Fruit fly (Drosophila melanogaster) whole organism, embryonic: ENCODE data around the gene CG7896.

ENCODE experiments used
- Aef1 ChIP-seq: fragments of 200-800 bp; sonication (Bioruptor generic); IDR thresholded peaks from 3 replicates; pipeline ENCODE4 v1.3.6; 2022; ENCODE audit warnings: missing biosample characterization, missing genetic modification characterization
- CG10959 ChIP-seq: fragments of 200-800 bp; sonication (Bioruptor generic); IDR thresholded peaks from 2 replicates; pipeline ENCODE4 v1.3.6; 2022; ENCODE audit warnings: missing biosample characterization, missing genetic modification characterization
- CG11456 ChIP-seq: fragments of 200-800 bp; sonication (Bioruptor generic); IDR thresholded peaks from 3 replicates; pipeline ENCODE4 v1.3.6; 2022; ENCODE audit warnings: missing biosample characterization, missing genetic modification characterization
- CG12219 ChIP-seq: fragments of 200-800 bp; sonication (Bioruptor generic); optimal IDR thresholded peaks from 3 replicates; lab custom pipeline; 2018; ENCODE audit warnings: missing biosample characterization, mild to moderate bottlenecking, missing genetic modification characterization
- CG12942 ChIP-seq: fragments of 200-800 bp; sonication (Bioruptor generic); optimal IDR thresholded peaks from 3 replicates; lab custom pipeline; 2016; ENCODE audit warnings: missing biosample characterization, missing genetic modification characterization
- CG13287 ChIP-seq: fragments of 200-800 bp; sonication (Bioruptor generic); IDR thresholded peaks from 2 replicates; pipeline ENCODE4 v1.3.6; 2022; ENCODE audit warnings: missing biosample characterization, missing genetic modification characterization; ENCODE audit not compliant: partially characterized antibody
- CG14014 ChIP-seq: fragments of 200-800 bp; sonication (Bioruptor generic); IDR thresholded peaks from 2 replicates; pipeline ENCODE4 v1.3.6; 2022; ENCODE audit warnings: missing biosample characterization, missing genetic modification characterization
- CG15601 ChIP-seq: fragments of 200-800 bp; sonication (Bioruptor generic); optimal IDR thresholded peaks from 3 replicates; lab custom pipeline; 2019; ENCODE audit warnings: missing biosample characterization, mild to moderate bottlenecking, missing genetic modification characterization, moderate library complexity
- CG17359 ChIP-seq: fragments of 200-800 bp; sonication (Bioruptor generic); optimal IDR thresholded peaks from 3 replicates; lab custom pipeline; 2018; ENCODE audit warnings: missing biosample characterization, mild to moderate bottlenecking, missing genetic modification characterization, moderate library complexity
- CG17612 ChIP-seq: fragments of 200-800 bp; sonication (Bioruptor generic); IDR thresholded peaks from 2 replicates; pipeline ENCODE4 v1.3.6; 2022; ENCODE audit warnings: missing biosample characterization, missing genetic modification characterization
- CG1792 ChIP-seq: fragments of 200-800 bp; sonication (Bioruptor generic); optimal IDR thresholded peaks from 2 replicates; lab custom pipeline; 2016; ENCODE audit warnings: missing biosample characterization, missing genetic modification characterization
- CG4328 ChIP-seq: fragments of 200-800 bp; sonication (Bioruptor generic); optimal IDR thresholded peaks from 3 replicates; lab custom pipeline; 2017; ENCODE audit warnings: missing biosample characterization, missing genetic modification reagents, missing genetic modification characterization
- CG6683 ChIP-seq: fragments of 200-800 bp; sonication (Bioruptor generic); optimal IDR thresholded peaks from 2 replicates; lab custom pipeline; 2017; ENCODE audit warnings: missing biosample characterization, mild to moderate bottlenecking, missing genetic modification characterization, missing genetic modification reagents
- CG7271 ChIP-seq: fragments of 200-800 bp; sonication (Bioruptor generic); optimal IDR thresholded peaks from 2 replicates; lab custom pipeline; 2018; ENCODE audit warnings: missing biosample characterization, mild to moderate bottlenecking, missing genetic modification characterization, moderate library complexity
- CG7839 ChIP-seq: fragments of 200-800 bp; sonication (Bioruptor generic); optimal IDR thresholded peaks from 3 replicates; lab custom pipeline; 2018; ENCODE audit warnings: missing biosample characterization, mild to moderate bottlenecking, missing genetic modification characterization, moderate library complexity
- CG8290 ChIP-seq, 3 experiments: fragments of 200-800 bp; sonication (Bioruptor generic); optimal IDR thresholded peaks; 2 replicates each; lab custom pipeline; 2016 to 2019; ENCODE audit warnings: missing biosample characterization in 3 of 3, missing genetic modification characterization in 3 of 3, mild to moderate bottlenecking in 2 of 3, moderate library complexity in 1 of 3
- CG8478 ChIP-seq: fragments of >200 bp; optimal IDR thresholded peaks from 2 replicates; lab custom pipeline; 2018
- CG9437 ChIP-seq: fragments of 200-800 bp; sonication (Bioruptor generic); optimal IDR thresholded peaks from 2 replicates; lab custom pipeline; 2018; ENCODE audit warnings: missing biosample characterization, mild to moderate bottlenecking, missing genetic modification characterization
- CG9932 ChIP-seq: fragments of 200-800 bp; sonication (Bioruptor generic); IDR thresholded peaks from 2 replicates; pipeline ENCODE4 v1.3.6; 2022; ENCODE audit warnings: missing biosample characterization, missing genetic modification characterization
- Camta ChIP-seq: fragments of 200-800 bp; sonication (Bioruptor generic); optimal IDR thresholded peaks from 2 replicates; lab custom pipeline; 2016; ENCODE audit warnings: missing biosample characterization, missing genetic modification characterization
- Dbx ChIP-seq: fragments of 200-800 bp; sonication (Bioruptor generic); IDR thresholded peaks from 3 replicates; pipeline ENCODE4 v1.3.6; 2022; ENCODE audit warnings: missing biosample characterization, missing genetic modification characterization
- Dp ChIP-seq: fragments of 200-800 bp; sonication (Bioruptor generic); optimal IDR thresholded peaks from 2 replicates; lab custom pipeline; 2018; ENCODE audit warnings: missing biosample characterization, mild to moderate bottlenecking, missing genetic modification characterization, moderate library complexity
- ERR ChIP-seq: fragments of 200-800 bp; sonication (Bioruptor generic); optimal IDR thresholded peaks from 2 replicates; lab custom pipeline; 2016; ENCODE audit warnings: missing biosample characterization, missing genetic modification characterization
- GATAe ChIP-seq: fragments of 200-800 bp; sonication (Bioruptor generic); conservative IDR thresholded peaks from 2 replicates; pipeline ENCODE4 v1.3.6; 2022; ENCODE audit warnings: missing biosample characterization, missing genetic modification characterization
- H15 ChIP-seq: fragments of 200-800 bp; sonication (Bioruptor generic); IDR thresholded peaks from 3 replicates; pipeline ENCODE4 v1.3.6; 2022; ENCODE audit warnings: missing biosample characterization, missing genetic modification characterization
- Hr3 ChIP-seq: fragments of 200-800 bp; sonication (Bioruptor generic); optimal IDR thresholded peaks from 3 replicates; lab custom pipeline; 2016; ENCODE audit warnings: missing biosample characterization, missing genetic modification characterization
- NFAT ChIP-seq: fragments of 200-800 bp; sonication (Bioruptor generic); IDR thresholded peaks from 2 replicates; pipeline ENCODE4 v1.3.6; 2022; ENCODE audit warnings: missing biosample characterization, missing genetic modification characterization
- Rfx ChIP-seq: fragments of 200-800 bp; sonication (Bioruptor generic); IDR thresholded peaks from 2 replicates; pipeline ENCODE4 v1.3.6; 2022; ENCODE audit warnings: missing biosample characterization, missing genetic modification characterization
- Ssrp ChIP-seq: fragments of 200-800 bp; sonication (Bioruptor generic); optimal IDR thresholded peaks from 2 replicates; lab custom pipeline; 2018; ENCODE audit warnings: missing biosample characterization, mild to moderate bottlenecking, missing genetic modification characterization, moderate library complexity
- Vsx1 ChIP-seq: fragments of 200-800 bp; sonication (Bioruptor generic); optimal IDR thresholded peaks from 2 replicates; lab custom pipeline; 2017; ENCODE audit warnings: missing biosample characterization, mild to moderate bottlenecking, missing genetic modification characterization, missing genetic modification reagents
- ac ChIP-seq: fragments of 200-800 bp; sonication (Bioruptor generic); optimal IDR thresholded peaks from 3 replicates; lab custom pipeline; 2017; ENCODE audit warnings: missing biosample characterization, mild to moderate bottlenecking, missing genetic modification characterization
- amos ChIP-seq: fragments of 200-800 bp; sonication (Bioruptor generic); IDR thresholded peaks from 2 replicates; pipeline ENCODE4 v1.3.6; 2022; ENCODE audit warnings: missing biosample characterization, missing genetic modification characterization; ENCODE audit not compliant: partially characterized antibody
- ara ChIP-seq: fragments of 200-800 bp; sonication (Bioruptor generic); IDR thresholded peaks from 2 replicates; pipeline ENCODE4 v1.3.6; 2022; ENCODE audit warnings: missing biosample characterization, missing genetic modification characterization
- bowl ChIP-seq: fragments of 200-800 bp; sonication (Bioruptor generic); IDR thresholded peaks from 2 replicates; pipeline ENCODE4 v1.3.6; 2022; ENCODE audit warnings: missing biosample characterization, missing genetic modification characterization
- danr ChIP-seq: fragments of 200-800 bp; sonication (Bioruptor generic); IDR thresholded peaks from 2 replicates; pipeline ENCODE4 v1.3.6; 2022; ENCODE audit warnings: missing biosample characterization, missing genetic modification characterization
- dmrt99B ChIP-seq: fragments of 200-800 bp; sonication (Bioruptor generic); optimal IDR thresholded peaks from 2 replicates; lab custom pipeline; 2018; ENCODE audit warnings: missing biosample characterization, mild to moderate bottlenecking, missing genetic modification characterization, moderate library complexity
- gem ChIP-seq: fragments of 200-800 bp; sonication (Bioruptor generic); optimal IDR thresholded peaks from 2 replicates; lab custom pipeline; 2019; ENCODE audit warnings: missing biosample characterization, mild to moderate bottlenecking, missing genetic modification characterization, moderate library complexity
- gt ChIP-seq: fragments of 200-800 bp; sonication (Bioruptor generic); IDR thresholded peaks from 2 replicates; pipeline ENCODE4 v1.3.6; 2022; ENCODE audit warnings: missing biosample characterization, missing genetic modification characterization
- ham ChIP-seq: fragments of 200-800 bp; sonication (Bioruptor generic); IDR thresholded peaks from 2 replicates; pipeline ENCODE4 v1.3.6; 2022; ENCODE audit warnings: missing biosample characterization, missing genetic modification characterization
- her ChIP-seq: fragments of 200-800 bp; sonication (Bioruptor generic); optimal IDR thresholded peaks from 2 replicates; lab custom pipeline; 2016; ENCODE audit warnings: missing biosample characterization, missing genetic modification characterization
- ind ChIP-seq: fragments of 200-800 bp; sonication (Bioruptor generic); optimal IDR thresholded peaks from 3 replicates; lab custom pipeline; 2016; ENCODE audit warnings: missing biosample characterization, missing genetic modification characterization
- lab ChIP-seq: fragments of 200-800 bp; sonication (Bioruptor generic); optimal IDR thresholded peaks from 3 replicates; lab custom pipeline; 2017; ENCODE audit warnings: missing biosample characterization, missing genetic modification characterization, mild to moderate bottlenecking, moderate library complexity, missing genetic modification reagents
- nerfin-1 ChIP-seq: fragments of 200-800 bp; sonication (Bioruptor generic); optimal IDR thresholded peaks from 3 replicates; lab custom pipeline; 2019; ENCODE audit warnings: missing biosample characterization, mild to moderate bottlenecking, missing genetic modification characterization, moderate library complexity
- nerfin-2 ChIP-seq: fragments of 200-800 bp; sonication (Bioruptor generic); IDR thresholded peaks from 2 replicates; pipeline ENCODE4 v1.3.6; 2022; ENCODE audit warnings: missing biosample characterization, missing genetic modification characterization; ENCODE audit not compliant: partially characterized antibody
- org-1 ChIP-seq: fragments of 200-800 bp; sonication (Bioruptor generic); optimal IDR thresholded peaks from 2 replicates; lab custom pipeline; 2017; ENCODE audit warnings: missing biosample characterization, missing genetic modification characterization
- otp ChIP-seq: fragments of 200-800 bp; sonication (Bioruptor generic); IDR thresholded peaks from 3 replicates; pipeline ENCODE4, ENCODE4 v1.3.6; 2022; ENCODE audit warnings: missing biosample characterization, missing genetic modification characterization
- pan ChIP-seq, 4 experiments: fragments of >200 bp in 3 of 4; fragments of 200-800 bp in 1 of 4; sonication (Bioruptor generic) in 1 of 4; optimal IDR thresholded peaks in 3 of 4; IDR thresholded peaks in 1 of 4; 2 replicates each; pipeline versions ENCODE4 v1.3.6 to Lab custom; 2017 to 2022; ENCODE audit warnings: missing biosample characterization in 2 of 4, missing genetic modification characterization in 2 of 4, mixed read lengths in 1 of 4
- z ChIP-seq: fragments of 200-800 bp; sonication (Bioruptor generic); IDR thresholded peaks from 3 replicates; pipeline ENCODE4 v1.3.6; 2022; ENCODE audit warnings: missing biosample characterization, missing genetic modification characterization

The CG7896 gene

DNA sequence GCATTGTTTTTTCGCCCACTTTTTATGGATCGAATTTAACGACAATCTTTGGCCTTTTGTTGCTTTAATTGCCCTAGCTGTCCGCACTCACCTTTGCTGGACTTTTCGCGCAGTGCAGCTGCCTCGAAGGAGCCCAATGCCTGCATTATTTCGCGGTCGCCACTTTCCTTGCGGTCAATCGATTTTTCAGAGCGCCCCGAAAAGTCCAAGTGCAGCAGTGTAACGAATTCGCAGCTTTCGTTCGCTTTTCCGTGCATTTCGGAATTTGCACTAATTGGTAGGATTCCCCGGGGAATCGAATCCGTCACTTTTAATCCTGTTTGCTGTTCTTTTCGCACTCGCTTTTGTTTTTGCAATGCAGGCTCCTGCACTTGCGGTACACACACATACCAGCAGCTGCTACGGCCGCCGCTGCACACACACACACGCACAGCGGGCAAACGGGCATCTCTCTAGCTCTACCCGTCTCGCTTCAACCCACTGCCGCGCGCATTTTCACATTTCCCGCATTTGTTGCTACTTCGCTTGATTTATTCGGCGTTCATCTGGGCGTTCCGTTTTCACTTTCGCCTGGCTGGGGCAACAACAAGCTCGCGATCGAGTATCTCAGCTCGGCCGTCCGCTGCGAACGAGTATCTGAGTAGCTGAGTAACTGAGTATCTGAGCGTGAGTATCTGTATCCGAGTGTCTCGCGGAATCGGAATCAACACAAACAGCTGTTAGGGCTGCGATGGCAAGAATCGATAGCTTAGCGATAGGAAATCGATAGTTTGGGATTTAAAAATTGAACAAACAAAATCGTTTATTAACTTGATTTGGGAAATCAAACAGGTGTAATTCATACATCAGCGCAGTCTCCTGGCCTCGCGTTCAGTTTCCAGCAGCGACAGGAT, 38.6 kb downstream of the CG7896 start, which contains the start of gene Mgat2 (continued):
- TF ChIP-seq Vsx1 (GFP tag; lab: Kevin White, UChicago) (no peak), CG9932 (GFP tag; lab: Robert Waterston, UW) (peak; percentile 23; the same call in 1 of the 2 replicates), CG7839 (tag; lab: Kevin White, UChicago) (no peak), GATAe (GFP tag; lab: Robert Waterston, UW) (no peak), CG1792 (no peak), CG17612 (GFP tag; lab: Robert Waterston, UW) (no peak), bowl (GFP tag; lab: Robert Waterston, UW) (peak; percentile 53; the same call in 1 of the 2 replicates), CG7271 (tag; lab: Kevin White, UChicago) (peak; percentile 13), danr (GFP tag; lab: Robert Waterston, UW) (no peak), CG11456 (no peak), CG10959 (GFP tag; lab: Robert Waterston, UW) (no peak), ham (GFP tag; lab: Robert Waterston, UW) (no peak), dmrt99B (tag; lab: Kevin White, UChicago) (no peak), ind (GFP tag; lab: Kevin White, UChicago) (no peak), her (GFP tag; lab: Kevin White, UChicago) (peak; percentile 75), CG15601 (tag; lab: Kevin White, UChicago) (peak; percentile 71), Dp (GFP tag; lab: Kevin White, UChicago) (peak; percentile 79), org-1 (no peak), amos (peak; percentile 85), ac (GFP tag; lab: Kevin White, UChicago) (peak; percentile 51), CG8290 (GFP tag; optimal IDR thresholded peaks at IDR 0.05; lab: Kevin White, UChicago) (no peak), CG8290 (tag; optimal IDR thresholded peaks at IDR 0.05; lab: Kevin White, UChicago) (peak in 1 of 2 experiments; percentile 73), Aef1 (GFP tag; lab: Robert Waterston, UW) (no peak; the same call in 2 of the 3 replicates), CG6683 (peak; percentile 10), CG8478 (lab: Kevin White, UChicago) (peak; percentile 58), ERR (no peak), gt (peak; percentile 33; the same call in 1 of the 2 replicates), ara (GFP tag; lab: Robert Waterston, UW) (0 out of 2 replicates have a peak, but pooled peaks have one; percentile 29), H15 (GFP tag; lab: Robert Waterston, UW) (no peak), pan (optimal IDR thresholded peaks at IDR 0.05; lab: Kevin White, UChicago) (no peak), pan (GFP tag; optimal IDR thresholded peaks at IDR 0.05 in 1 of 2, IDR thresholded peaks at IDR 0.05 in 1 of 2) (no peak), Hr3 (GFP tag; lab: Kevin White, UChicago) (no peak), Camta (no peak), CG14014 (no peak), CG9437 (GFP tag; lab: Kevin White, UChicago) (no peak), nerfin-1 (tag; lab: Kevin White, UChicago) (peak; percentile 84), CG12219 (GFP tag; lab: Kevin White, UChicago) (peak; percentile 59), z (peak; percentile 93), NFAT (GFP tag; lab: Robert Waterston, UW) (no peak), Ssrp (tag; lab: Kevin White, UChicago) (no peak), lab (GFP tag; lab: Kevin White, UChicago) (peak; percentile 56), nerfin-2 (peak; percentile 72), CG13287 (GFP tag; lab: Robert Waterston, UW) (peak; percentile 93), Dbx (GFP tag; lab: Robert Waterston, UW) (0 out of 3 replicates have a peak, but pooled peaks have one; percentile 16), otp (GFP tag; lab: Robert Waterston, UW) (no peak), CG17359 (no peak), gem (tag; lab: Kevin White, UChicago) (no peak), CG12942 (GFP tag; lab: Kevin White, UChicago) (no peak), CG4328 (peak; percentile 9), Rfx (peak; percentile 37; the same call in 1 of the 2 replicates)
